Fruit fly (Drosophila melanogaster) whole organism, embryonic: ENCODE data around the gene CheA75a.

ENCODE experiments used
- Ada2b ChIP-seq: fragments of 200-800 bp; sonication (Bioruptor generic); IDR thresholded peaks from 2 replicates; pipeline ENCODE4 v1.3.6; 2022; ENCODE audit warnings: missing biosample characterization, missing genetic modification characterization
- Asciz ChIP-seq: fragments of 200-800 bp; sonication (Bioruptor generic); optimal IDR thresholded peaks from 2 replicates; lab custom pipeline; 2017; ENCODE audit warnings: missing biosample characterization, mild to moderate bottlenecking, missing genetic modification characterization, missing genetic modification reagents
- CG10366 ChIP-seq: fragments of 200-800 bp; sonication (Bioruptor generic); IDR thresholded peaks from 2 replicates; pipeline ENCODE4 v1.3.6; 2022; ENCODE audit warnings: missing biosample characterization, missing genetic modification characterization
- CG10431 ChIP-seq: fragments of 200-800 bp; sonication (Bioruptor generic); optimal IDR thresholded peaks from 3 replicates; lab custom pipeline; 2018; ENCODE audit warnings: missing biosample characterization, mild to moderate bottlenecking, missing genetic modification characterization
- CG11398 ChIP-seq: fragments of 200-800 bp; sonication (Bioruptor generic); optimal IDR thresholded peaks from 2 replicates; lab custom pipeline; 2016; ENCODE audit warnings: missing biosample characterization, missing genetic modification characterization
- CG11695 ChIP-seq: fragments of 200-800 bp; sonication (Bioruptor generic); IDR thresholded peaks from 3 replicates; pipeline ENCODE4 v1.3.6; 2022; ENCODE audit warnings: missing biosample characterization, missing genetic modification characterization
- CG12391 ChIP-seq: fragments of 200-800 bp; sonication (Bioruptor generic); optimal IDR thresholded peaks from 3 replicates; lab custom pipeline; 2018; ENCODE audit warnings: missing biosample characterization, mild to moderate bottlenecking, missing genetic modification characterization, moderate library complexity
- CG1602 ChIP-seq: fragments of 200-800 bp; sonication (Bioruptor generic); optimal IDR thresholded peaks from 3 replicates; lab custom pipeline; 2016; ENCODE audit warnings: missing biosample characterization, missing genetic modification characterization
- CG17829 ChIP-seq: fragments of 200-800 bp; optimal IDR thresholded peaks from 2 replicates; lab custom pipeline; 2019; ENCODE audit warnings: missing biosample characterization, mild to moderate bottlenecking, missing genetic modification characterization, moderate library complexity
- CG1832 ChIP-seq: fragments of 200-800 bp; sonication (Bioruptor generic); optimal IDR thresholded peaks from 2 replicates; lab custom pipeline; 2017; ENCODE audit warnings: missing biosample characterization, mild to moderate bottlenecking, missing genetic modification characterization, inconsistent platforms
- CG2129 ChIP-seq: fragments of 200-800 bp; sonication (Bioruptor generic); IDR thresholded peaks from 2 replicates; pipeline ENCODE4 v1.3.6; 2022; ENCODE audit warnings: missing biosample characterization, missing genetic modification characterization; ENCODE audit not compliant: partially characterized antibody
- CG31441 ChIP-seq: fragments of 200-800 bp; sonication (Bioruptor generic); IDR thresholded peaks from 2 replicates; pipeline ENCODE4 v1.3.6; 2022; ENCODE audit warnings: missing biosample characterization, missing genetic modification characterization
- CG32767 ChIP-seq: fragments of 200-800 bp; sonication (Bioruptor generic); IDR thresholded peaks from 2 replicates; pipeline ENCODE4 v1.3.6; 2022; ENCODE audit warnings: missing biosample characterization, missing genetic modification characterization
- CG3407 ChIP-seq: fragments of 200-800 bp; sonication (Bioruptor generic); optimal IDR thresholded peaks from 2 replicates; lab custom pipeline; 2018; ENCODE audit warnings: missing biosample characterization, mild to moderate bottlenecking, missing genetic modification characterization
- CG4360 ChIP-seq: fragments of 200-800 bp; sonication (Bioruptor generic); IDR thresholded peaks from 2 replicates; pipeline ENCODE4 v1.3.6; 2022; ENCODE audit warnings: missing biosample characterization, missing genetic modification characterization
- CG4424 ChIP-seq: fragments of 200-800 bp; sonication (Bioruptor generic); optimal IDR thresholded peaks from 3 replicates; lab custom pipeline; 2016; ENCODE audit warnings: missing biosample characterization, missing genetic modification characterization
- CG6254 ChIP-seq: fragments of 200-800 bp; sonication (Bioruptor generic); optimal IDR thresholded peaks from 3 replicates; lab custom pipeline; 2017; ENCODE audit warnings: mild to moderate bottlenecking, missing biosample characterization, missing genetic modification reagents, missing genetic modification characterization
- CG6854 ChIP-seq: fragments of 200-800 bp; sonication (Bioruptor generic); optimal IDR thresholded peaks from 3 replicates; lab custom pipeline; 2017; ENCODE audit warnings: missing biosample characterization, mild to moderate bottlenecking, missing genetic modification characterization
- CG8281 ChIP-seq: fragments of 200-800 bp; sonication (Bioruptor generic); optimal IDR thresholded peaks from 2 replicates; lab custom pipeline; 2018; ENCODE audit warnings: missing biosample characterization, mild to moderate bottlenecking, missing genetic modification characterization, moderate library complexity
- CG9609 ChIP-seq: fragments of 200-800 bp; sonication (Bioruptor generic); optimal IDR thresholded peaks from 3 replicates; lab custom pipeline; 2016; ENCODE audit warnings: missing biosample characterization, missing genetic modification characterization
- Chrac-16 ChIP-seq: fragments of 200-800 bp; sonication (Bioruptor generic); optimal IDR thresholded peaks from 3 replicates; lab custom pipeline; 2016; ENCODE audit warnings: missing biosample characterization, missing genetic modification characterization
- E2f1 ChIP-seq: fragments of 200-800 bp; sonication (Bioruptor generic); IDR thresholded peaks from 2 replicates; pipeline ENCODE4 v1.3.6; 2022; ENCODE audit warnings: missing biosample characterization, missing genetic modification characterization
- ERR ChIP-seq: fragments of 200-800 bp; sonication (Bioruptor generic); optimal IDR thresholded peaks from 2 replicates; lab custom pipeline; 2016; ENCODE audit warnings: missing biosample characterization, missing genetic modification characterization
- Elba2 ChIP-seq: fragments of 200-800 bp; sonication (Bioruptor generic); optimal IDR thresholded peaks from 3 replicates; lab custom pipeline; 2016; ENCODE audit warnings: missing biosample characterization, missing genetic modification characterization
- HLH54F ChIP-seq: fragments of 200-800 bp; sonication (Bioruptor generic); optimal IDR thresholded peaks from 3 replicates; lab custom pipeline; 2016; ENCODE audit warnings: missing biosample characterization, missing genetic modification characterization
- MTF-1 ChIP-seq: fragments of 200-800 bp; sonication (Bioruptor generic); optimal IDR thresholded peaks from 2 replicates; lab custom pipeline; 2018; ENCODE audit warnings: missing biosample characterization, mild to moderate bottlenecking, missing genetic modification characterization, borderline replicate concordance
- bsh ChIP-seq, 2 experiments: fragments of 200-800 bp; sonication (Bioruptor generic); optimal IDR thresholded peaks; 2 replicates each; lab custom pipeline; 2017 to 2018; ENCODE audit warnings: mild to moderate bottlenecking in 2 of 2, missing biosample characterization in 2 of 2, missing genetic modification characterization in 2 of 2, moderate library complexity in 1 of 2
- crc ChIP-seq: fragments of 200-800 bp; sonication (Bioruptor generic); optimal IDR thresholded peaks from 2 replicates; lab custom pipeline; 2016; ENCODE audit warnings: missing biosample characterization, missing genetic modification characterization
- crp ChIP-seq, 2 experiments: fragments of 200-800 bp; sonication (Bioruptor generic); optimal IDR thresholded peaks; 2 replicates in 1 of 2; 3 replicates in 1 of 2; lab custom pipeline; 2017; ENCODE audit warnings: missing biosample characterization in 2 of 2, missing genetic modification characterization in 2 of 2, mild to moderate bottlenecking in 1 of 2, moderate library complexity in 1 of 2
- dati ChIP-seq: fragments of 200-800 bp; sonication (Bioruptor generic); IDR thresholded peaks from 2 replicates; pipeline ENCODE4 v1.3.6; 2022; ENCODE audit warnings: missing biosample characterization, missing genetic modification characterization
- dm ChIP-seq: fragments of 200-800 bp; sonication (Bioruptor generic); optimal IDR thresholded peaks from 3 replicates; lab custom pipeline; 2016; ENCODE audit warnings: missing biosample characterization, missing genetic modification characterization
- fd102C ChIP-seq: fragments of 200-800 bp; sonication (Bioruptor generic); optimal IDR thresholded peaks from 2 replicates; lab custom pipeline; 2018; ENCODE audit warnings: missing biosample characterization, mild to moderate bottlenecking, missing genetic modification characterization, moderate library complexity
- hbn ChIP-seq: fragments of 200-800 bp; sonication (Bioruptor generic); IDR thresholded peaks from 2 replicates; pipeline ENCODE4 v1.3.6; 2022; ENCODE audit warnings: missing biosample characterization, missing genetic modification characterization; ENCODE audit not compliant: partially characterized antibody
- hkb ChIP-seq, 2 experiments: fragments of 200-800 bp in 1 of 2; fragments of >200 bp in 1 of 2; sonication (Bioruptor generic) in 1 of 2; IDR thresholded peaks in 1 of 2; optimal IDR thresholded peaks in 1 of 2; 2 replicates each; pipeline versions ENCODE4 v1.3.6 to Lab custom; 2017 to 2022; ENCODE audit warnings: missing biosample characterization in 1 of 2, missing genetic modification characterization in 1 of 2
- knrl ChIP-seq: fragments of 200-800 bp; sonication (Bioruptor generic); IDR thresholded peaks from 3 replicates; pipeline ENCODE4 v1.3.6; 2022; ENCODE audit warnings: missing biosample characterization, missing genetic modification characterization; ENCODE audit not compliant: partially characterized antibody
- psq ChIP-seq: fragments of 200-800 bp; sonication (Bioruptor generic); optimal IDR thresholded peaks from 2 replicates; lab custom pipeline; 2017; ENCODE audit warnings: missing biosample characterization, missing genetic modification characterization
- sens ChIP-seq: fragments of 200-800 bp; sonication (Bioruptor generic); peaks from one replicate; lab custom pipeline; 2016; ENCODE audit warnings: missing biosample characterization, missing genetic modification characterization
- so ChIP-seq: fragments of 200-800 bp; sonication (Bioruptor generic); IDR thresholded peaks from 3 replicates; pipeline ENCODE4 v1.3.6; 2022; ENCODE audit warnings: missing biosample characterization, missing genetic modification characterization
- unc-4 ChIP-seq: fragments of 200-800 bp; sonication (Bioruptor generic); IDR thresholded peaks from 2 replicates; pipeline ENCODE4 v1.3.6; 2022; ENCODE audit warnings: missing biosample characterization, missing genetic modification characterization; ENCODE audit not compliant: partially characterized antibody
- vvl ChIP-seq: fragments of 200-800 bp; sonication (Bioruptor generic); IDR thresholded peaks from 2 replicates; pipeline ENCODE4 v1.3.6; 2022; ENCODE audit warnings: missing biosample characterization, missing genetic modification characterization

Gene CheA75a

dm6 chr3L:18238568-18238967 is 13.3 kb upstream of the CheA75a start (continued):
- TF ChIP-seq CG8281 (tag; lab: Kevin White, UChicago), result peak; percentile 21
- no peak for TF ChIP-seq dati (GFP tag; lab: Robert Waterston, UW)
- TF ChIP-seq CG32767, result peak; percentile 63; the same call in 1 of the 2 replicates
- TF ChIP-seq Ada2b (GFP tag; lab: Robert Waterston, UW), result peak; percentile 34; the same call in 1 of the 2 replicates
- peak; percentile 79 for TF ChIP-seq CG4424 (GFP tag; lab: Kevin White, UChicago)
- no peak for TF ChIP-seq knrl (GFP tag; lab: Robert Waterston, UW)
- TF ChIP-seq MTF-1 (GFP tag; lab: Kevin White, UChicago), result no peak
- peak; percentile 36 for TF ChIP-seq CG9609 (GFP tag; lab: Kevin White, UChicago)
- TF ChIP-seq ERR (GFP tag; lab: Kevin White, UChicago), result no peak
- peak; percentile 91 to 95 for TF ChIP-seq bsh (GFP tag; optimal IDR thresholded peaks at IDR 0.05; lab: Kevin White, UChicago)
- TF ChIP-seq crc (GFP tag; lab: Kevin White, UChicago), result no peak
- TF ChIP-seq CG1602 (GFP tag; lab: Kevin White, UChicago), result peak; percentile 78
- TF ChIP-seq CG31441, result peak; percentile 87
- no peak for TF ChIP-seq CG1832 (GFP tag; lab: Kevin White, UChicago)
- no peak for TF ChIP-seq Elba2 (GFP tag; lab: Kevin White, UChicago)
- peak; percentile 52; the same call in 1 of the 3 replicates for TF ChIP-seq so (GFP tag; lab: Robert Waterston, UW)
- TF ChIP-seq dm, result peak; percentile 26
- peak; percentile 70 for TF ChIP-seq vvl (GFP tag; lab: Robert Waterston, UW)
- no peak for TF ChIP-seq crp (GFP tag; optimal IDR thresholded peaks at IDR 0.05; lab: Kevin White, UChicago)
- TF ChIP-seq HLH54F (GFP tag; lab: Kevin White, UChicago), result no peak
- peak; percentile 68 for TF ChIP-seq Chrac-16
- peak; percentile 41; the same call in 1 of the 2 replicates for TF ChIP-seq CG10366 (GFP tag; lab: Robert Waterston, UW)
- TF ChIP-seq fd102C (GFP tag; lab: Kevin White, UChicago), result no peak
- no peak for TF ChIP-seq CG2129 (GFP tag; lab: Robert Waterston, UW)
- TF ChIP-seq hbn (GFP tag; lab: Robert Waterston, UW), result no peak
- no peak for TF ChIP-seq unc-4 (GFP tag; lab: Robert Waterston, UW)
- no peak for TF ChIP-seq CG6854
- TF ChIP-seq psq (GFP tag; lab: Kevin White, UChicago), result no peak
- TF ChIP-seq CG4360, result no peak
- peak; percentile 83 for TF ChIP-seq CG17829 (tag; lab: Kevin White, UChicago)
- no peak for TF ChIP-seq hkb (optimal IDR thresholded peaks at IDR 0.05; lab: Kevin White, UChicago)
- TF ChIP-seq hkb (GFP tag; IDR thresholded peaks at IDR 0.05; lab: Robert Waterston, UW), result peak; percentile 58
- TF ChIP-seq CG3407 (GFP tag; lab: Kevin White, UChicago), result peak; percentile 70
- TF ChIP-seq CG10431 (GFP tag; lab: Kevin White, UChicago), result peak; percentile 63
- TF ChIP-seq E2f1, result peak; percentile 61
- TF ChIP-seq Asciz (GFP tag; lab: Kevin White, UChicago), result peak; percentile 73
- TF ChIP-seq CG12391 (tag; lab: Kevin White, UChicago), result peak; percentile 85
- TF ChIP-seq CG6254, result peak; percentile 72
- TF ChIP-seq sens (GFP tag; lab: Kevin White, UChicago), result peak; percentile 97
- TF ChIP-seq CG11695 (GFP tag; lab: Robert Waterston, UW), result peak; percentile 63; the same call in 2 of the 3 replicates
- TF ChIP-seq CG11398 (GFP tag; lab: Kevin White, UChicago), result peak; percentile 25
